Fruit fly (Drosophila melanogaster) whole organism, adult: ENCODE results near the gene ng2.

Experiments used
- CG11617 ChIP-seq: fragments of 200-800 bp; sonication (Bioruptor generic); optimal IDR thresholded peaks from 2 replicates; lab custom pipeline; 2017; ENCODE audit warnings: mild to moderate bottlenecking, missing biosample characterization, missing genetic modification reagents, missing genetic modification characterization
- CG12768 ChIP-seq: fragments of 200-800 bp; sonication (Bioruptor generic); optimal IDR thresholded peaks from 2 replicates; lab custom pipeline; 2017; ENCODE audit warnings: missing biosample characterization, missing genetic modification characterization, mild to moderate bottlenecking, moderate library complexity, missing genetic modification reagents
- CG14711 ChIP-seq: fragments of 200-800 bp; sonication (Bioruptor generic); optimal IDR thresholded peaks from 2 replicates; lab custom pipeline; 2018; ENCODE audit warnings: missing biosample characterization, mild to moderate bottlenecking, missing genetic modification characterization, moderate library complexity
- CG1620 ChIP-seq: fragments of 200-800 bp; sonication (Bioruptor generic); optimal IDR thresholded peaks from 2 replicates; lab custom pipeline; 2016; ENCODE audit warnings: missing biosample characterization, missing genetic modification characterization
- CG33017 ChIP-seq: fragments of 200-800 bp; sonication (Bioruptor generic); optimal IDR thresholded peaks from 2 replicates; lab custom pipeline; 2018; ENCODE audit warnings: missing biosample characterization, mild to moderate bottlenecking, missing genetic modification characterization, moderate library complexity
- CG5204 ChIP-seq: fragments of 200-800 bp; sonication (Bioruptor generic); optimal IDR thresholded peaks from 2 replicates; lab custom pipeline; 2016; ENCODE audit warnings: missing biosample characterization, missing genetic modification characterization
- CG7045 ChIP-seq: fragments of 200-800 bp; sonication (Bioruptor generic); optimal IDR thresholded peaks from 2 replicates; lab custom pipeline; 2017; ENCODE audit warnings: missing biosample characterization, mild to moderate bottlenecking, missing genetic modification characterization
- CG7101 ChIP-seq: fragments of 200-800 bp; sonication (Bioruptor generic); optimal IDR thresholded peaks from 2 replicates; lab custom pipeline; 2018; ENCODE audit warnings: missing biosample characterization, mild to moderate bottlenecking, missing genetic modification characterization, moderate library complexity
- Clk ChIP-seq: fragments of 200-800 bp; sonication (Bioruptor generic); optimal IDR thresholded peaks from 2 replicates; lab custom pipeline; 2017; ENCODE audit warnings: missing biosample characterization, missing genetic modification characterization
- Crg-1 ChIP-seq: fragments of 200-800 bp; sonication (Bioruptor generic); optimal IDR thresholded peaks from 2 replicates; lab custom pipeline; 2016; ENCODE audit warnings: missing biosample characterization, missing genetic modification characterization
- Hr96 ChIP-seq: fragments of 200-800 bp; sonication (Bioruptor generic); optimal IDR thresholded peaks from 2 replicates; lab custom pipeline; 2016; ENCODE audit warnings: missing biosample characterization, missing genetic modification characterization
- Mnt ChIP-seq: fragments of 200-800 bp; sonication (Bioruptor generic); optimal IDR thresholded peaks from 2 replicates; lab custom pipeline; 2016; ENCODE audit warnings: missing biosample characterization, mild to moderate bottlenecking, missing genetic modification characterization
- bab1 ChIP-seq: fragments of 200-800 bp; sonication (Bioruptor generic); optimal IDR thresholded peaks from 3 replicates; lab custom pipeline; 2019; ENCODE audit warnings: missing biosample characterization, mild to moderate bottlenecking, missing genetic modification characterization, moderate library complexity
- cic ChIP-seq: fragments of 200-800 bp; sonication (Bioruptor generic); optimal IDR thresholded peaks from 2 replicates; lab custom pipeline; 2017; ENCODE audit warnings: missing biosample characterization, mild to moderate bottlenecking, missing genetic modification characterization, moderate library complexity
- cnc ChIP-seq, 2 experiments: fragments of >200 bp; optimal IDR thresholded peaks; 2 replicates each; lab custom pipeline; 2017
- kay ChIP-seq: fragments of 200-800 bp; sonication (Bioruptor generic); peaks from one replicate; lab custom pipeline; 2016; ENCODE audit warnings: missing biosample characterization, missing genetic modification characterization, borderline replicate concordance
- ovo ChIP-seq: fragments of 200-800 bp; sonication (Bioruptor generic); optimal IDR thresholded peaks from 2 replicates; lab custom pipeline; 2016; ENCODE audit warnings: missing biosample characterization, missing genetic modification characterization
- pad ChIP-seq: fragments of 200-800 bp; sonication (Bioruptor generic); optimal IDR thresholded peaks from 3 replicates; lab custom pipeline; 2017; ENCODE audit warnings: missing biosample characterization, missing genetic modification characterization, mild to moderate bottlenecking, moderate library complexity, missing genetic modification reagents
- tj ChIP-seq: fragments of 200-800 bp; sonication (Bioruptor generic); optimal IDR thresholded peaks from 3 replicates; lab custom pipeline; 2017; ENCODE audit warnings: missing biosample characterization, mild to moderate bottlenecking, missing genetic modification characterization, moderate library complexity
- toe ChIP-seq: fragments of 200-800 bp; sonication (Bioruptor generic); optimal IDR thresholded peaks from 2 replicates; lab custom pipeline; 2016; ENCODE audit warnings: missing biosample characterization, missing genetic modification characterization

The ng2 gene

dm6 chrX:3260536-3260935, 20.2 kb upstream of the ng2 start:
- TF ChIP-seq CG7045 (no peak), ovo (GFP tag; lab: Kevin White, UChicago) (no peak), Hr96 (no peak), CG14711 (tag; lab: Kevin White, UChicago) (no peak), toe (GFP tag; lab: Kevin White, UChicago) (no peak)

- peak; percentile 42 for TF ChIP-seq Crg-1
- TF ChIP-seq CG12768 (GFP tag; lab: Kevin White, UChicago) = peak; percentile 80
- TF ChIP-seq ovo (GFP tag; lab: Kevin White, UChicago) = peak; percentile 19
- peak; percentile 57 for TF ChIP-seq CG1620 (GFP tag; lab: Kevin White, UChicago)
- TF ChIP-seq cic (GFP tag; lab: Kevin White, UChicago) = no peak
- TF ChIP-seq CG33017 = peak; percentile 80
- peak; percentile 72 for TF ChIP-seq Hr96
- peak; percentile 1 for TF ChIP-seq bab1
- TF ChIP-seq CG7045 = peak; percentile 86
- TF ChIP-seq pad (GFP tag; lab: Kevin White, UChicago) = peak; percentile 73
- peak; percentile 57 for TF ChIP-seq toe (GFP tag; lab: Kevin White, UChicago)
- peak; percentile 85 for TF ChIP-seq CG7101 (tag; lab: Kevin White, UChicago)
- TF ChIP-seq CG5204 (GFP tag; lab: Kevin White, UChicago) = peak; percentile 89
- TF ChIP-seq Clk (GFP tag; lab: Kevin White, UChicago) = peak; percentile 72
- peak; percentile 67 for TF ChIP-seq Mnt (GFP tag; lab: Kevin White, UChicago)
- TF ChIP-seq CG11617 (GFP tag; lab: Kevin White, UChicago) = peak; percentile 91
- TF ChIP-seq cnc (optimal IDR thresholded peaks at IDR 0.05; lab: Kevin White, UChicago) = no peak
- peak; percentile 44 for TF ChIP-seq kay (GFP tag; lab: Kevin White, UChicago)
- peak; percentile 78 for TF ChIP-seq CG14711 (tag; lab: Kevin White, UChicago)
- peak; percentile 70 for TF ChIP-seq tj (GFP tag; lab: Kevin White, UChicago)
These were observed 15.4 kb upstream of the ng2 start for dm6 chrX:3255569-3256309.

- TF ChIP-seq ovo (GFP tag; lab: Kevin White, UChicago) (no peak), CG12768 (GFP tag; lab: Kevin White, UChicago) (no peak), Clk (GFP tag; lab: Kevin White, UChicago) (no peak), CG14711 (tag; lab: Kevin White, UChicago) (no peak), Mnt (GFP tag; lab: Kevin White, UChicago) (no peak), pad (GFP tag; lab: Kevin White, UChicago) (no peak), CG7101 (tag; lab: Kevin White, UChicago) (no peak), cnc (optimal IDR thresholded peaks at IDR 0.05; lab: Kevin White, UChicago) (no peak), cic (GFP tag; lab: Kevin White, UChicago) (no peak), CG1620 (GFP tag; lab: Kevin White, UChicago) (no peak), tj (GFP tag; lab: Kevin White, UChicago) (no peak), CG33017 (no peak), kay (GFP tag; lab: Kevin White, UChicago) (no peak), CG5204 (GFP tag; lab: Kevin White, UChicago) (no peak), CG7045 (no peak), CG11617 (GFP tag; lab: Kevin White, UChicago) (no peak)
These were observed 9.4 kb upstream of the ng2 start, which contains the start of gene Sgs4 for dm6 chrX:3249789-3250188. Sgs4 (plus strand) TSS chrX:3250089.

- TF ChIP-seq CG14711 (tag; lab: Kevin White, UChicago) = no peak
- no peak for TF ChIP-seq CG11617 (GFP tag; lab: Kevin White, UChicago)
- no peak for TF ChIP-seq toe (GFP tag; lab: Kevin White, UChicago)
- no peak for TF ChIP-seq cnc (optimal IDR thresholded peaks at IDR 0.05; lab: Kevin White, UChicago)
- no peak for TF ChIP-seq pad (GFP tag; lab: Kevin White, UChicago)
- no peak for TF ChIP-seq Mnt (GFP tag; lab: Kevin White, UChicago)
- no peak for TF ChIP-seq CG1620 (GFP tag; lab: Kevin White, UChicago)
- no peak for TF ChIP-seq bab1
- no peak for TF ChIP-seq CG5204 (GFP tag; lab: Kevin White, UChicago)
- TF ChIP-seq Clk (GFP tag; lab: Kevin White, UChicago) = no peak
- no peak for TF ChIP-seq CG33017
- no peak for TF ChIP-seq cic (GFP tag; lab: Kevin White, UChicago)
- no peak for TF ChIP-seq CG12768 (GFP tag; lab: Kevin White, UChicago)
- TF ChIP-seq ovo (GFP tag; lab: Kevin White, UChicago) = no peak
- no peak for TF ChIP-seq CG7101 (tag; lab: Kevin White, UChicago)
- no peak for TF ChIP-seq tj (GFP tag; lab: Kevin White, UChicago)
- no peak for TF ChIP-seq kay (GFP tag; lab: Kevin White, UChicago)
- no peak for TF ChIP-seq CG7045
- no peak for TF ChIP-seq Hr96
- TF ChIP-seq Crg-1 = no peak
These were observed 8.8 kb upstream of the ng2 start, which contains the start of gene Pig1 for dm6 chrX:3249189-3249588. Pig1 (minus strand) TSS chrX:3249289.

- no peak for TF ChIP-seq cnc (optimal IDR thresholded peaks at IDR 0.05; lab: Kevin White, UChicago)
These were observed 3.7 kb upstream of the ng2 start, which contains the start of gene ng4 for dm6 chrX:3244120-3244519. ng4 (minus strand) TSS chrX:3244220.

- TF ChIP-seq Clk (GFP tag; lab: Kevin White, UChicago) (no peak), CG33017 (no peak), Mnt (GFP tag; lab: Kevin White, UChicago) (no peak), CG7045 (no peak), CG5204 (GFP tag; lab: Kevin White, UChicago) (no peak)
These were observed 1.7 kb upstream of the ng2 start, which contains the start of the genes ng3 and ng1 for dm6 chrX:3241984-3242462. ng3 (minus strand) TSS chrX:3242084. ng1 (plus strand) TSS chrX:3242412.
